Fruit fly (Drosophila melanogaster) whole organism, wandering third instar larva: ENCODE data around the gene CG1275.

Source experiments
- CG9705 ChIP-seq: fragments of 200-800 bp; sonication (Bioruptor generic); optimal IDR thresholded peaks from 2 replicates; lab custom pipeline; 2018; ENCODE audit warnings: missing biosample characterization, mild to moderate bottlenecking, missing genetic modification characterization
- Dif ChIP-seq: fragments of 200-275, 200-300 bp; sonication (Bioruptor generic); optimal IDR thresholded peaks from 2 replicates; lab custom pipeline; 2018; ENCODE audit warnings: missing biosample characterization, missing genetic modification characterization; ENCODE audit not compliant: partially characterized antibody
- Jra ChIP-seq: sonication (Bioruptor generic); optimal IDR thresholded peaks from 2 replicates; lab custom pipeline; 2016; ENCODE audit warnings: missing biosample characterization, missing genetic modification characterization
- Myc ChIP-seq: fragments of >200 bp; optimal IDR thresholded peaks from 2 replicates; lab custom pipeline; 2017
- Vsx2 ChIP-seq: fragments of 200-300, 225-300 bp; sonication (Bioruptor generic); optimal IDR thresholded peaks from 2 replicates; lab custom pipeline; 2018; ENCODE audit warnings: missing biosample characterization, missing genetic modification characterization; ENCODE audit not compliant: partially characterized antibody
- dl ChIP-seq, 2 experiments: fragments of 175-275, 200-275 bp in 1 of 2; fragments of 200-275 bp in 1 of 2; sonication (Bioruptor generic); optimal IDR thresholded peaks; lab custom pipeline; 2018; ENCODE audit warnings: mild to moderate bottlenecking in 2 of 2, missing biosample characterization in 2 of 2, missing genetic modification characterization in 2 of 2, moderate library complexity in 2 of 2; ENCODE audit not compliant: partially characterized antibody in 2 of 2, insufficient read depth in 1 of 2
- h ChIP-seq: fragments of 200-800 bp; sonication (Bioruptor generic); optimal IDR thresholded peaks from 3 replicates; lab custom pipeline; 2016; ENCODE audit warnings: missing biosample characterization, mild to moderate bottlenecking, missing genetic modification characterization
- sage ChIP-seq: fragments of 200-800 bp; sonication (Bioruptor generic); optimal IDR thresholded peaks from 2 replicates; lab custom pipeline; 2016; ENCODE audit warnings: missing biosample characterization, mild to moderate bottlenecking, missing genetic modification characterization
- woc ChIP-seq: sonication (Bioruptor generic); optimal IDR thresholded peaks from 2 replicates; lab custom pipeline; 2016; ENCODE audit warnings: missing biosample characterization, mild to moderate bottlenecking, missing genetic modification characterization

The CG1275 gene

DNA sequence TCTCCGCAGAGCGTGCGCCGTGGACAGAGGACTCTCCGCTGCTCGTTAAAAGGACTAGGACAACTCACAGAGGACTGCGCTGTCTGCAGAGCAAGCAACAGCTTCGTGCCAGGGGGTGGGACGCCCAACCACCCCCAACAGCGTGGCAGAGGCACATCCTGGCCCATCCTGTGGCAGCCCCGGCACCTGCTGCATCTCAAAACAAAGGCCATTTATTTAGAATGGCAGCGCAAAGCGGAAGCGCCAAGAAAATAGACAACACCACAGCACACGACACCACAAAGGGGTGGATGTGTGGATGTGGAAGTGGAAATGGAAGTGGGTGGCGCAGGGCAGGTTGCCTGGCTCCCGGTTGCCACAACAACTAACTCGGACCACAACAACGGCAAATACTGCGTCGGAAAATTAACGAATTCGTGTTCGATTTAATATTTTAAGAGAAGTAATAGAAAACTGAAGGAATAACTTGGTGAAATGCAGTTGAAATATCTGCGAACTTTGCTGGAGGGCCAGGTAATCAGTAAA is 28.0 kb downstream of the CG1275 start, which contains the start of gene Oseg2:
Gene Oseg2, plus strand, starts transcription at position 475 of the 525 bp plus-strand sequence.
- TF ChIP-seq woc (GFP tag; lab: Kevin White, UChicago) (no peak), Dif (GFP tag; lab: Kevin White, UChicago) (peak; percentile 25), dl (GFP tag; optimal IDR thresholded peaks at IDR 0.05; lab: Kevin White, UChicago; ENCODE audit: insufficient read depth in 1 of 2, partially characterized antibody in 2 of 2) (peak in 1 of 2 experiments; percentile 29)

DNA sequence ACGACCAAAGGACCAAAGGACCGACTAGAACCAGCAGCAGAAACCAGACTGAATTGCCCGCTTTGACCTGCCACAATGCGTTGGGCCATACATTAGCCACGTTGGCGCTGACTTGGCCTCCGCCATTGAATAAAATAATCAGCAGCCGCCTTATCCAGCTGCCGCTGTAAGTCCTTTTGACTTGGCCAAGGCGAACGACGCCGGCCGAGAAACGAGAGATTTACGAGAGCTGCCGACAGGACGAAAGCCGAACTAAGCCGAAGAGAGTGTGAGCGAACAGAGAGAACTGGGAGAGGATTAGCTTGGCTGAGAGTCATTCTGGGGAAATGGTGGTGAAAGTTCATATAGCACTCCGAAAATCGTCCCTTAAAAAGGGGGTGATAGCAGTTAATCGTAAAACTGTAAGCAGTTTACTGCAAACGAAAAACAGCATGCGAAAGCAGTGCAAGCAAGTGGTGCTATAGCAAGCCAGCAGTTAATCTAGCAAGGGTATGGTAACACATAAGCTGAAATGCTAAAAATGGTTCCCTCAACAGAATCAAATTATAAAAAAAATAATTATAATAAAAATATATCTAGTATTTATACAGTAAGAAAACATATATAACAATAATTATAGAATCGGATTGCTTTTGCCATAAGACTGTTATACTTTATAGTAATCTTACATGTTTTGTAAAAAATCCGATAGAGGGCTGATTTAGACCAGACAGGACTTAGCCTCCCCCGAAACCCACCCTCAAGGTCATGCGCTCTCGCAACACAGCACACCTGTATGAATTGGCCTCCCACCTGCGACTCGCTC is 28.7 kb downstream of the CG1275 start:
- no peak for TF ChIP-seq sage (GFP tag; lab: Kevin White, UChicago)
- TF ChIP-seq Myc (lab: Kevin White, UChicago), result peak; percentile 46
- TF ChIP-seq CG9705, result no peak

dm6 chr3L:2212403-2212802 is 44.8 kb downstream of the CG1275 start, which contains the start of gene CG15878:
TSS of gene CG15878 (minus strand) at chr3L:2212503.
- TF ChIP-seq Vsx2 (GFP tag; lab: Kevin White, UChicago), result no peak
- no peak for TF ChIP-seq Dif (GFP tag; lab: Kevin White, UChicago)
- TF ChIP-seq h (GFP tag; lab: Kevin White, UChicago), result no peak
- TF ChIP-seq Jra, result no peak
